Worm (Caenorhabditis elegans) whole organism, L4/young adult: ENCODE measurements around the gene znf-593.

ENCODE experiments used
- W03F9.2 ChIP-seq: fragments of 150-350 bp; optimal IDR thresholded peaks from 2 replicates; lab custom pipeline; 2014; ENCODE audit warnings: missing biosample characterization, missing genetic modification characterization
- dao-5 ChIP-seq: sonication (generic microtip); optimal IDR thresholded peaks from 2 replicates; lab custom pipeline; 2016; ENCODE audit warnings: missing genotype, missing genetic modification characterization, moderate library complexity, missing compliant biosample characterization
- him-1 ChIP-seq: sonication (generic microtip); optimal IDR thresholded peaks from 2 replicates; lab custom pipeline; 2016; ENCODE audit warnings: missing genotype, missing genetic modification reagents, missing genetic modification characterization, missing compliant biosample characterization

znf-593 gene

DNA sequence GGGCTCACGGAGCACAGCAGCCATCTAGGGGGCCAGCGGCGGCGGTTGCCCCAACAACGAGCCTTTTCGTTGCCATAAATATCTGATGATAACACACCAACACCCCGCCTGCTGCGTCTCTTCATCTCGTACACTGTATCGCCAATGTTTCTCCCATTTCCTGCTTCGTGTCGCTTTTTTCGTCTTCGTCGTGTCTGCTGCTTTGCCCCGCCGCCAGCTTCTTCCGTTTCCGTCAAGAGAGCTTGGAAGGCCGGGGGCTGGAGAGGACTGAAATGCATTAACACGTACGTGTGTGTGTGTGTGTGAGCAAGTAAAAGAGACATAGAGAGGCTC, 17.4 kb upstream of the znf-593 start:
- TF ChIP-seq him-1 (tag; lab: Kevin White, UChicago) (no peak), W03F9.2 (tag; lab: Kevin White, UChicago) (no peak), dao-5 (tag; lab: Kevin White, UChicago) (no peak)

DNA sequence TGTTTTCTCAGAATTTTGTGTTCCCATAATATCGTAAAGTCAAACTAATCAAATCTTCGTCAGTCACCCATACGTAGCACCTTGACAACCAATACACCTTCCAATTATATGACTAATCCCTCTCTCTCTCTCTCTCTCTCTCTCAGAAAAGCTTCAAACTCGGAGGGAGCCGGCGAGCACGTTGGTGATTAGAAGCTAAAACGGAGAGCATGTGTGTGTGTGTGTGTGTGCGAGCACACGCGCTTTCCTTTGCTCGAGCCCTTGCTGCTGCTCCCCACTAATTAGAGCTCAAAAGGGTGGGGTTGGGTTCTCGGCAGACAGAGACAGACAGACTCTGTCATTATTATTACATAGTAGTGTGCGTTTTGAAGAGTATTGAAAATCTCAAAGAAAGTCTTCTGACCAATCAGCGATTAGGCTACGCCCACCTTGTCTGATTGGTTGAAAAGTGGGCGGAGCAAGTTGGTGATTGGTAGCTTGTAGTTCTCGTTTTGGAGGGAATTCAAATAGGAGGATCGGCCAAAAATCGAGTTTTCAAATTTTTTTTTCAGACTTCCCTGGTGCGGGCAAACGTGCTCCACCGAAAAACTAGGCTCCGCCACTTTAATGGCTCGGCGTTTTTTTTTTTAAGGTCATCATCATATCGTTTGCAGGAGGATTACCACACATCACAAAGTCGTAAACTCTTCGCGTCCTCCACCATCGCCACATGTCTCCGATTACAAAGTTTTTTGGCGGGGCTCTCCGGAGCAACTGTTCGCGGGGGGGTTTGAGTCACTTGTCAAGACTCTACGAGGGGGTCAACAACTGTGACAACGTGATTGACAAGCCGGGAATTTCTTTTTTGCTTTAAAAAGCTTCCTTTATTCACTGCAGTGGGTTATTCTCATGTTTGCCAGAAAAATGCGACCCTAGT, 16.8 kb upstream of the znf-593 start:
- no peak for TF ChIP-seq W03F9.2 (tag; lab: Kevin White, UChicago)

DNA sequence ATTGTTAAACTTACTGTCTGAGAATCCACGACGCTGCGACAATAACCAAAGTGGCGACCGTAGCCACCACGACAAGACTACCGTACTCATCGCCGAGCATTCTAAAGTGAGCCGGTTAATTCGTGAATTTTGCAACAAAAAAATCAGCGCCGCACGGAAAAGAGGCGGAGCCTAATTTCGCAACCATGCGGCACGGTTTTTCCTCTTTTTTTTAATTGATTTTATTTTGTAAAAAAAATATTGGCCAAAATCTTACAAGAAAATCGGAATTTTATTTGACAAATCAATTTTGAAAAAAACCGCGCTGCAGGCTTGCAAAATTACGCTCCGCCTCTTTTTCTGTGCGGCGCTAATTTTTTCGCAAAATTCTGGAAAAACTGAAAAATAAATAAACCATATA, 15.0 kb upstream of the znf-593 start, which contains the start of gene dolk-1:
dolk-1 (minus strand) TSS at position 101 of the 400 bp plus-strand sequence.
- no peak for TF ChIP-seq him-1 (tag; lab: Kevin White, UChicago)
- TF ChIP-seq W03F9.2 (tag; lab: Kevin White, UChicago): no peak
- TF ChIP-seq dao-5 (tag; lab: Kevin White, UChicago): no peak

ce11 chrIII:11931960-11932359, 13.4 kb upstream of the znf-593 start:
- no peak for TF ChIP-seq him-1 (tag; lab: Kevin White, UChicago)

DNA sequence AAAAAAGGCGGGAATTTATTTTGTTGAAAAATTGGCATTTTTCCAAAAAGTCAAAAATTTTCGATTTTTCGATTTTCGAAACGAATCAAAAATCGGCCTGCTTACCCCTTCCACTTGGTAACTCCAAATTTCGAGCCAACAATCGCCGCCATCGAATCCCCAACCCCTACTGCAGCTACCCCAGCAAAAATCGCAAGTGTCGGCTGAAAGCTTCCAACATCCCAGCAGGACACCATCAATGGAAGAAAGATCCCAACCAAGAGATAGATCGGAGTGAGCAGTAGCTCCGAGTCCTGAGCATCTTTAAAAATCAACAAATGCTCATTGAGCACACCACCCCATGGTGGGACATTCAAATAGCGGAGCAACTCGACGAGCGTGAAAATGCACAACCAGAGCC, 12.4 kb upstream of the znf-593 start:
- TF ChIP-seq W03F9.2 (tag; lab: Kevin White, UChicago) (no peak), him-1 (tag; lab: Kevin White, UChicago) (no peak), dao-5 (tag; lab: Kevin White, UChicago) (no peak)

- TF ChIP-seq dao-5 (tag; lab: Kevin White, UChicago) (no peak), W03F9.2 (tag; lab: Kevin White, UChicago) (no peak), him-1 (tag; lab: Kevin White, UChicago) (no peak)
These were observed 5.1 kb upstream of the znf-593 start, which contains the start of gene nft-1 for ce11 chrIII:11923586-11923985. Gene nft-1 (plus strand): TSS chrIII:11923886.

ce11 chrIII:11921658-11922098, 3.2 kb upstream of the znf-593 start, which contains the start of gene Y56A3A.22:
Gene Y56A3A.22 (plus strand): TSS chrIII:11921692.
- no peak for TF ChIP-seq him-1 (tag; lab: Kevin White, UChicago)

- TF ChIP-seq him-1 (tag; lab: Kevin White, UChicago) (no peak), W03F9.2 (tag; lab: Kevin White, UChicago) (peak; percentile 54), dao-5 (tag; lab: Kevin White, UChicago) (no peak)
These were observed 1.8 kb upstream of the znf-593 start, which contains the start of the genes ccf-1 and trap-4 for ce11 chrIII:11920187-11920785. Gene ccf-1 (minus strand): TSS chrIII:11920237. Gene trap-4 (plus strand): TSS chrIII:11920735.

ce11 chrIII:11917525-11917924, 994 bp downstream of the znf-593 start:
- TF ChIP-seq dao-5 (tag; lab: Kevin White, UChicago) (no peak), him-1 (tag; lab: Kevin White, UChicago) (no peak), W03F9.2 (tag; lab: Kevin White, UChicago) (no peak)

DNA sequence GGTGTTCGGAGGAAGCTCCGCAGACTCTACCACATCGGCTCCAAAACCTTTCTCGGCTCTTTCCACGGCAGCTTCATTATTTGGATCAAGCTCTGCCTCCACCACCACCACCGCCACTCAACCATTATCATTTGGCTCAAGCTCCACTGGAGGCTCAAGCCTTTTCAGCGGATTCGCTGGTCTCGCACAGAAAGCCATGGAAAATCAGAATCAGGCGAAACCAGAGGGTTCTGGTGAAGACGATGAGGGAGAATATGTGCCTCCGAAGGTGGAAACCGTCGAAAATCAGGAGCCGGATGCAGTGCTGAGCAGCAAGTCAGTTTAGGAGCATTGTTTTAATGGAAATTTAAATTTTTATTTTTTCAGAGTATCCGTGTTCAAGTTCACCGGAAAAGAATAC, 1.4 kb downstream of the znf-593 start:
- no peak for TF ChIP-seq dao-5 (tag; lab: Kevin White, UChicago)
- TF ChIP-seq him-1 (tag; lab: Kevin White, UChicago): no peak
- TF ChIP-seq W03F9.2 (tag; lab: Kevin White, UChicago): no peak

DNA sequence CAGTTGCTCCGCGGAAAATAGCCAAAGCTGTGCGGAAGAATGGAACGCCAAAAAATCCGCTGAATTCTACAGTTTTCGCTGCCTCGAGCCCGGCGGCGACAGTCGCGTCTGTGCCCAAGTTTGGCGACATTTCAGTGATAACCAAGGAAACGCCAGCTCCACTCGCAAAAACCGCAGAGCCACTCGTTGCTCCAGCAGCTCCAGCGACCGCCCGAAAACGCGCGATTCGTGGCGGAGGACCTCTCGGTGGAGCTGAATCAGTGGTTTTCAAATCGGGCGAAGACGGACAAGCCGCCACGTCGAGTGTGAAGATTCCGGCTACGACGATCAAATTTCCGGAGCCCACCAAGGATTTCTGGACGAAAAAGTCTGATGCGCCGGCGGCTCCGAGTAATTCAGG, 2.3 kb downstream of the znf-593 start:
- TF ChIP-seq W03F9.2 (tag; lab: Kevin White, UChicago) (no peak), him-1 (tag; lab: Kevin White, UChicago) (no peak), dao-5 (tag; lab: Kevin White, UChicago) (no peak)

DNA sequence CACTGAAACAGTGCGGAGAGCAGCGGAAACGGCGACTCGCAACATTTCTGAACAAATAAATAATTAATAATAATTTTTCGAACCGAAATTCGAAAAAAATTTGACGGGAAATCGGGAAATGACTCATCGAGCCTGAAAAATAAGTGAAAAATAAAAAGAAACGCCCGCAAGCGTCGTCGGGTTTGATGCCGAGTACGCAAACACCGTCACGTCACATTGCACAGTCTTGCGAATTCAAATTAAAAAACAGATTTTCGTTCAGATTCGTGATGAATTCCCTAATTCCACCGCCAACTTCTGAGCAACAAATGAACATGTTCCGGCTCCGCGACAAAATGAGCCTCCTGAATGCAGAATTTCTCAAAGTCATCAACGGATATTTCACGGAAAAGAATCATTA, 2.9 kb downstream of the znf-593 start, which contains the start of the genes ndab-1 and npp-16:
ndab-1 (minus strand) TSS at position 47 of the 400 bp plus-strand sequence.
npp-16 (plus strand) TSS at position 263 of the 400 bp plus-strand sequence.
- no peak for TF ChIP-seq dao-5 (tag; lab: Kevin White, UChicago)

ce11 chrIII:11914220-11914619, 4.3 kb downstream of the znf-593 start, which contains the start of gene Y56A3A.16:
Gene Y56A3A.16 (minus strand): TSS chrIII:11914320.
- no peak for TF ChIP-seq W03F9.2 (tag; lab: Kevin White, UChicago)

DNA sequence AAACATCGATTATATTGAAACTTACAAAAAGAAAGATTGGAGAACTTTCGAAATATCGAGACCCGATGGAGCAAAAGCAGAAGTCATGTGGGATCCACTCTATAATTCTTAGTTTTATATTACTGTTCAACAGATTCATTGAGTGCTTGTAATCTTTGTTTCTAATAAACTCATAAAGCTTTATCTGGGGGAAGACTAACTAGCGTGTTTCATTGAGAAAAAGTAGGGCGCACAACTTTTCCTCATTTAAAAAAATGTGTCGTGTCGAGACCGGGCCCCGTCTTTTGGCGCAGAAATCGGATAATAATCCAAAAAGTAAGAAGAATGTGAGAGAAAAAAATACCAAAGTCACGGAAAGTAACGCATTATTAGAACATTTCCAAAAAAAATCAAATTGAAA, 8.7 kb downstream of the znf-593 start, which contains the start of gene faah-4:
faah-4 (minus strand) TSS at position 101 of the 400 bp plus-strand sequence.
- TF ChIP-seq him-1 (tag; lab: Kevin White, UChicago): no peak
- no peak for TF ChIP-seq W03F9.2 (tag; lab: Kevin White, UChicago)
- no peak for TF ChIP-seq dao-5 (tag; lab: Kevin White, UChicago)
